Worm (Caenorhabditis elegans) whole organism, L2 larva: ENCODE measurements around the gene C06A8.8.

Experiments used
- C34F6.9 ChIP-seq: fragments of 150-350 bp; optimal IDR thresholded peaks from 2 replicates; lab custom pipeline; 2014; ENCODE audit warnings: missing biosample characterization, missing genetic modification characterization
- R02D3.7 ChIP-seq: fragments of 150-350 bp; optimal IDR thresholded peaks from 2 replicates; lab custom pipeline; 2014; ENCODE audit warnings: missing biosample characterization, missing genetic modification characterization
- Y55F3AM.14 ChIP-seq: fragments of 200-800 bp; sonication (Bioruptor generic); optimal IDR thresholded peaks from 2 replicates; lab custom pipeline; 2018; ENCODE audit warnings: mild to moderate bottlenecking, missing genetic modification characterization, missing compliant biosample characterization
- ZK546.5 ChIP-seq: sonication (generic microtip); optimal IDR thresholded peaks from 2 replicates; lab custom pipeline; 2017; ENCODE audit warnings: missing biosample characterization, missing genetic modification characterization
- alr-1 ChIP-seq: fragments of 150-350 bp; optimal IDR thresholded peaks from 2 replicates; lab custom pipeline; 2014; ENCODE audit warnings: missing biosample characterization, missing genetic modification characterization
- ama-1 ChIP-seq: fragments of 150-350 bp; optimal IDR thresholded peaks from 2 replicates; lab custom pipeline; 2018; ENCODE audit warnings: inconsistent platforms
- blmp-1 ChIP-seq: sonication (generic microtip); optimal IDR thresholded peaks from 2 replicates; lab custom pipeline; 2017; ENCODE audit warnings: missing genetic modification characterization, mild to moderate bottlenecking, missing compliant biosample characterization, antibody characterized with exemption, moderate library complexity; ENCODE audit not compliant: insufficient read depth
- ceh-16 ChIP-seq: fragments of 150-350 bp; optimal IDR thresholded peaks from 2 replicates; lab custom pipeline; 2014; ENCODE audit warnings: missing biosample characterization, missing genetic modification characterization
- ceh-82 ChIP-seq: fragments of 150-350 bp; optimal IDR thresholded peaks from 2 replicates; lab custom pipeline; 2014; ENCODE audit warnings: missing biosample characterization, missing genetic modification characterization
- crh-2 ChIP-seq: sonication (generic microtip); optimal IDR thresholded peaks from 2 replicates; lab custom pipeline; 2017; ENCODE audit warnings: missing biosample characterization, missing genetic modification characterization
- egl-27 ChIP-seq: sonication (generic microtip); optimal IDR thresholded peaks from 3 replicates; lab custom pipeline; 2017; ENCODE audit warnings: missing biosample characterization, missing genetic modification reagents, missing genetic modification characterization
- elt-1 ChIP-seq: fragments of 150-350 bp; optimal IDR thresholded peaks from 2 replicates; lab custom pipeline; 2014; ENCODE audit warnings: missing biosample characterization, missing genetic modification characterization
- elt-3 ChIP-seq: sonication (generic microtip); optimal IDR thresholded peaks from 2 replicates; lab custom pipeline; 2017; ENCODE audit warnings: missing biosample characterization, missing genetic modification characterization
- fos-1 ChIP-seq: fragments of 150-350 bp; optimal IDR thresholded peaks from 2 replicates; lab custom pipeline; 2014; ENCODE audit warnings: missing biosample characterization, missing genetic modification characterization
- gmeb-1 ChIP-seq: fragments of 150-350 bp; optimal IDR thresholded peaks from 2 replicates; lab custom pipeline; 2014; ENCODE audit warnings: missing biosample characterization, missing genetic modification characterization
- lin-11 ChIP-seq: fragments of 150-350 bp; sonication (generic microtip); optimal IDR thresholded peaks from 2 replicates; lab custom pipeline; 2014; ENCODE audit warnings: missing biosample characterization, missing genetic modification characterization, inconsistent platforms, mixed read lengths
- lin-39 ChIP-seq: fragments of 150-350 bp; optimal IDR thresholded peaks from 2 replicates; lab custom pipeline; 2014; ENCODE audit warnings: missing biosample characterization, missing genetic modification reagents, missing genetic modification characterization
- lsy-2 ChIP-seq, 2 experiments: fragments of 150-350 bp in 1 of 2; sonication (generic microtip) in 1 of 2; optimal IDR thresholded peaks; 2 replicates each; lab custom pipeline; 2014 to 2017; ENCODE audit warnings: missing biosample characterization in 2 of 2, missing genetic modification characterization in 2 of 2
- mab-5 ChIP-seq: fragments of 150-350 bp; optimal IDR thresholded peaks from 2 replicates; lab custom pipeline; 2014; ENCODE audit warnings: missing biosample characterization, missing genetic modification characterization
- mbf-1 ChIP-seq: sonication (generic microtip); optimal IDR thresholded peaks from 2 replicates; lab custom pipeline; 2017; ENCODE audit warnings: missing biosample characterization, missing genetic modification characterization
- mdl-1 ChIP-seq, 2 experiments: fragments of 150-350 bp in 1 of 2; sonication (generic microtip) in 1 of 2; optimal IDR thresholded peaks; 2 replicates each; lab custom pipeline; 2017; ENCODE audit warnings: missing biosample characterization in 2 of 2, missing genetic modification characterization in 2 of 2
- nhr-10 ChIP-seq: sonication (generic microtip); optimal IDR thresholded peaks from 2 replicates; lab custom pipeline; 2017; ENCODE audit warnings: missing biosample characterization, missing genetic modification characterization
- nhr-11 ChIP-seq: fragments of 150-350 bp; optimal IDR thresholded peaks from 2 replicates; lab custom pipeline; 2014; ENCODE audit warnings: missing biosample characterization, missing genetic modification characterization
- nhr-12 ChIP-seq: fragments of 150-350 bp; optimal IDR thresholded peaks from 2 replicates; lab custom pipeline; 2014; ENCODE audit warnings: missing biosample characterization, missing genetic modification characterization
- nhr-129 ChIP-seq: fragments of 150-350 bp; optimal IDR thresholded peaks from 2 replicates; lab custom pipeline; 2014; ENCODE audit warnings: missing biosample characterization, missing genetic modification characterization
- nhr-21 ChIP-seq: fragments of 150-350 bp; optimal IDR thresholded peaks from 2 replicates; lab custom pipeline; 2014; ENCODE audit warnings: missing biosample characterization, missing genetic modification characterization
- nhr-237 ChIP-seq: fragments of 150-350 bp; optimal IDR thresholded peaks from 2 replicates; lab custom pipeline; 2014; ENCODE audit warnings: missing biosample characterization, missing genetic modification characterization
- nhr-25 ChIP-seq: fragments of 150-350 bp; sonication (generic microtip); optimal IDR thresholded peaks from 3 replicates; lab custom pipeline; 2014; ENCODE audit warnings: missing biosample characterization, missing genetic modification characterization
- nhr-6 ChIP-seq: fragments of 150-350 bp; optimal IDR thresholded peaks from 2 replicates; lab custom pipeline; 2014; ENCODE audit warnings: missing biosample characterization, missing genetic modification characterization
- peb-1 ChIP-seq: fragments of 150-350 bp; optimal IDR thresholded peaks from 2 replicates; lab custom pipeline; 2014; ENCODE audit warnings: missing biosample characterization, missing genetic modification characterization
- sem-4 ChIP-seq: fragments of 150-350 bp; optimal IDR thresholded peaks from 2 replicates; lab custom pipeline; 2014; ENCODE audit warnings: missing biosample characterization, missing genetic modification reagents, missing genetic modification characterization
- skn-1 ChIP-seq: sonication (generic microtip); optimal IDR thresholded peaks from 2 replicates; lab custom pipeline; 2017; ENCODE audit warnings: missing biosample characterization, missing genetic modification characterization
- sma-3 ChIP-seq: sonication (generic microtip); optimal IDR thresholded peaks from 2 replicates; lab custom pipeline; 2016; ENCODE audit warnings: missing genetic modification reagents, missing genetic modification characterization, missing compliant biosample characterization
- sma-9 ChIP-seq, 2 experiments: fragments of 150-350 bp in 1 of 2; sonication (generic microtip) in 1 of 2; optimal IDR thresholded peaks; 2 replicates each; lab custom pipeline; 2014 to 2016; ENCODE audit warnings: missing genetic modification characterization in 2 of 2, mild to moderate bottlenecking in 1 of 2, missing biosample characterization in 1 of 2, missing compliant biosample characterization in 1 of 2, missing genetic modification reagents in 1 of 2, moderate library complexity in 1 of 2
- unc-39 ChIP-seq: fragments of 150-350 bp; optimal IDR thresholded peaks from 2 replicates; lab custom pipeline; 2014; ENCODE audit warnings: missing biosample characterization, missing genetic modification characterization
- unc-55 ChIP-seq: fragments of 150-350 bp; sonication (generic microtip); optimal IDR thresholded peaks from 3 replicates; lab custom pipeline; 2014; ENCODE audit warnings: missing biosample characterization, missing genetic modification reagents, missing genetic modification characterization
- unc-62 ChIP-seq: fragments of 150-350 bp; optimal IDR thresholded peaks from 2 replicates; lab custom pipeline; 2014; ENCODE audit warnings: missing biosample characterization, missing genetic modification reagents, missing genetic modification characterization
- zag-1 ChIP-seq: fragments of 150-350 bp; optimal IDR thresholded peaks from 2 replicates; lab custom pipeline; 2014; ENCODE audit warnings: missing biosample characterization, missing genetic modification characterization
- ztf-1 ChIP-seq: fragments of 200-800 bp; sonication (Bioruptor generic); conservative IDR thresholded peaks from 2 replicates; pipeline ENCODE4 v1.3.6; 2022; ENCODE audit warnings: missing genetic modification characterization, missing compliant biosample characterization
- ztf-11 ChIP-seq: sonication (generic microtip); optimal IDR thresholded peaks from 2 replicates; lab custom pipeline; 2017; ENCODE audit warnings: missing biosample characterization, missing genetic modification characterization
- ztf-4 ChIP-seq: fragments of 150-350 bp; optimal IDR thresholded peaks from 2 replicates; lab custom pipeline; 2014; ENCODE audit warnings: missing biosample characterization, missing genetic modification characterization

Gene C06A8.8

ce11 chrII:7771917-7772316, at the start of gene C06A8.8:
C06A8.8 (minus strand) TSS chrII:7772017.
- no peak for TF ChIP-seq mdl-1 (tag; optimal IDR thresholded peaks at IDR 0.05; lab: Kevin White, UChicago)
- TF ChIP-seq nhr-237: no peak
- TF ChIP-seq ZK546.5 (tag; lab: Kevin White, UChicago): no peak
- TF ChIP-seq nhr-129 (tag; lab: Kevin White, UChicago): no peak
- no peak for TF ChIP-seq lsy-2 (tag; optimal IDR thresholded peaks at IDR 0.05; lab: Kevin White, UChicago)
- no peak for TF ChIP-seq nhr-6 (tag; lab: Kevin White, UChicago)
- TF ChIP-seq egl-27: no peak
- no peak for TF ChIP-seq ama-1
- no peak for TF ChIP-seq fos-1
- no peak for TF ChIP-seq lin-11 (tag; lab: Kevin White, UChicago)
- no peak for TF ChIP-seq nhr-21 (tag; lab: Kevin White, UChicago)
- no peak for TF ChIP-seq sma-3
- no peak for TF ChIP-seq C34F6.9 (tag; lab: Kevin White, UChicago)
- TF ChIP-seq R02D3.7 (tag; lab: Kevin White, UChicago): no peak

DNA sequence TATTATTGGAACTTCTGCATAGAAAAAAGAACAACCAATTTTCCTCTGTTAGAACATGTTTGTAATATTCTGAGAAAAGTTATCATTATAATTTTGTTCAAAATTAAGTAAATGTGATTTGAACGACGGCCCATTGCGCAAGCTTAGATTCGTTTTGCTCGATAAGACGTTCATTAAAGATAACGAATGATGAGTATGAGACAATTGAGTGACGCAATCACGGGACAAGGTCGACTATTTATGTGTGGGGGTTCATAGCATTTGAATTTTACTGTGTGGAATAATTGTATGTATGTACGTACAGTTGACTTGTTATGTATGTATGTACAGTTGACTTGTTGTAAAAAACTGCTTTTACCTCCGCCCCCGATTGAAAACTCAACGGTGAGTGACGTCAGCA, 47.5 kb upstream of the C06A8.8 start:
- no peak for TF ChIP-seq mab-5 (tag; lab: Kevin White, UChicago)
- TF ChIP-seq sem-4 (tag; lab: Kevin White, UChicago): no peak
- TF ChIP-seq nhr-10 (tag; lab: Kevin White, UChicago): no peak
- TF ChIP-seq nhr-12: no peak
- no peak for TF ChIP-seq nhr-21 (tag; lab: Kevin White, UChicago)
- TF ChIP-seq ceh-82 (tag; lab: Kevin White, UChicago): no peak
- TF ChIP-seq alr-1: no peak
- TF ChIP-seq gmeb-1: no peak
- TF ChIP-seq crh-2 (tag; lab: Kevin White, UChicago): no peak
- TF ChIP-seq unc-39 (tag; lab: Kevin White, UChicago): no peak
- TF ChIP-seq elt-1: no peak
- no peak for TF ChIP-seq ztf-4 (tag; lab: Kevin White, UChicago)
- no peak for TF ChIP-seq mbf-1
- TF ChIP-seq unc-55 (GFP tag; lab: Kevin White, UChicago): no peak
- no peak for TF ChIP-seq sma-3
- no peak for TF ChIP-seq ztf-11 (tag; lab: Kevin White, UChicago)
- TF ChIP-seq skn-1 (tag; lab: Kevin White, UChicago): no peak
- TF ChIP-seq lin-11 (tag; lab: Kevin White, UChicago): no peak
- TF ChIP-seq nhr-11 (tag; lab: Kevin White, UChicago): no peak

DNA sequence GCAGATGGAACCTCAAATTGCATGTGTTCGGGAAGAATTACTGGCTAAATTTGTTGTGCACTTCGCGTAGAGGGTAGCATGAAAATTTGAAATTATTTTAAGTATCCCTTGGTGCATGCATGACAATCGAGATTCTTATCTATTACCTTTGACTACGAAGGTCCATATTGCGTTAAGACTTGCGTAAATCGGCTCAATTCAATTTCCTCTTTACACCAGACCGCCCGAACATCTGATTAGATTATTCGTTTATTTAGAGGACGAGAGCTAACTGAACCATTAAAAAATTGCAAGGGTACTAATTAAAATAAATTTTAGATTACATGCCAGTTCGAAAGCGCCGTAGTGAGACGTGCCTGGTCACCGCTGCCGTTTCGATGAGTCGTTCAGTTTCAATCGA, 45.8 kb upstream of the C06A8.8 start:
- no peak for TF ChIP-seq nhr-25 (tag; lab: Kevin White, UChicago)
- no peak for TF ChIP-seq sma-3
- TF ChIP-seq zag-1 (tag; lab: Kevin White, UChicago): no peak
- TF ChIP-seq R02D3.7 (tag; lab: Kevin White, UChicago): no peak
- TF ChIP-seq mab-5 (tag; lab: Kevin White, UChicago): no peak
- TF ChIP-seq nhr-11 (tag; lab: Kevin White, UChicago): no peak
- TF ChIP-seq, all 48 proteins: peak for 0

ce11 chrII:7816163-7816776, 44.5 kb upstream of the C06A8.8 start, which contains the start of gene cki-2:
cki-2 (plus strand) TSS chrII:7816499.
- peak; percentile 26 for TF ChIP-seq sma-9 (GFP tag; optimal IDR thresholded peaks at IDR 0.05; lab: Kevin White, UChicago)
- TF ChIP-seq sma-9 (tag; optimal IDR thresholded peaks at IDR 0.05; lab: Kevin White, UChicago): no peak
- TF ChIP-seq sem-4 (tag; lab: Kevin White, UChicago): no peak
- TF ChIP-seq ceh-82 (tag; lab: Kevin White, UChicago): no peak
- TF ChIP-seq ztf-1: no peak
- no peak for TF ChIP-seq gmeb-1
- no peak for TF ChIP-seq peb-1 (tag; lab: Kevin White, UChicago)
- no peak for TF ChIP-seq skn-1 (tag; lab: Kevin White, UChicago)
- peak; percentile 23 for TF ChIP-seq unc-55 (GFP tag; lab: Kevin White, UChicago)
- TF ChIP-seq fos-1: peak; percentile 43
- TF ChIP-seq lin-39 (tag; lab: Kevin White, UChicago): no peak
- TF ChIP-seq crh-2 (tag; lab: Kevin White, UChicago): no peak
- TF ChIP-seq unc-39 (tag; lab: Kevin White, UChicago): no peak
- no peak for TF ChIP-seq elt-3 (tag; lab: Kevin White, UChicago)
- no peak for TF ChIP-seq nhr-25 (tag; lab: Kevin White, UChicago)
- TF ChIP-seq C34F6.9 (tag; lab: Kevin White, UChicago): peak; percentile 28
- TF ChIP-seq blmp-1 (tag; lab: Kevin White, UChicago): no peak
- no peak for TF ChIP-seq ceh-16 (tag; lab: Kevin White, UChicago)
- TF ChIP-seq Y55F3AM.14 (GFP tag; lab: Kevin White, UChicago): no peak
- no peak for TF ChIP-seq egl-27
- TF ChIP-seq lsy-2 (tag; optimal IDR thresholded peaks at IDR 0.05; lab: Kevin White, UChicago): peak in 1 of 2 experiments; percentile 45
- no peak for TF ChIP-seq unc-62 (GFP tag; lab: Kevin White, UChicago)
